Worm (Caenorhabditis elegans) whole organism, early embryonic: ENCODE results near the gene srab-4.

Experiments
- B0310.2 ChIP-seq: sonication (generic microtip); optimal IDR thresholded peaks from 2 replicates; lab custom pipeline; 2016; ENCODE audit warnings: mild to moderate bottlenecking, missing genetic modification characterization, missing compliant biosample characterization
- F13C5.2 ChIP-seq: sonication (generic microtip); optimal IDR thresholded peaks from 2 replicates; lab custom pipeline; 2017; ENCODE audit warnings: mild to moderate bottlenecking, missing genetic modification characterization, inconsistent platforms, missing compliant biosample characterization
- aly-1 ChIP-seq: sonication (generic microtip); optimal IDR thresholded peaks from 2 replicates; lab custom pipeline; 2016; ENCODE audit warnings: missing genetic modification characterization, missing compliant biosample characterization
- ama-1 ChIP-seq: fragments of 150-350 bp; optimal IDR thresholded peaks from 2 replicates; lab custom pipeline; 2014
- ceh-13 ChIP-seq: fragments of 200-800 bp; sonication (Bioruptor generic); optimal IDR thresholded peaks from 2 replicates; lab custom pipeline; 2018; ENCODE audit warnings: mild to moderate bottlenecking, missing genetic modification characterization, missing compliant biosample characterization
- ceh-36 ChIP-seq: sonication (generic microtip); optimal IDR thresholded peaks from 2 replicates; lab custom pipeline; 2016; ENCODE audit warnings: missing genetic modification characterization, inconsistent platforms, missing compliant biosample characterization
- ets-7 ChIP-seq: sonication (generic microtip); optimal IDR thresholded peaks from 2 replicates; lab custom pipeline; 2016; ENCODE audit warnings: missing genotype, missing genetic modification characterization, missing compliant biosample characterization
- flt-1 ChIP-seq: fragments of 200-800 bp; sonication (Bioruptor generic); IDR thresholded peaks from 2 replicates; pipeline ENCODE4 v1.3.6; 2022; ENCODE audit warnings: missing genetic modification characterization, missing compliant biosample characterization
- hmbx-1 ChIP-seq: sonication (generic microtip); optimal IDR thresholded peaks from 2 replicates; lab custom pipeline; 2016; ENCODE audit warnings: mild to moderate bottlenecking, missing genetic modification characterization, missing compliant biosample characterization
- hmg-4 ChIP-seq: fragments of 200-800 bp; sonication (Bioruptor generic); optimal IDR thresholded peaks from 2 replicates; lab custom pipeline; 2018; ENCODE audit warnings: mild to moderate bottlenecking, missing genetic modification characterization, missing compliant biosample characterization
- hnd-1 ChIP-seq: sonication (generic microtip); optimal IDR thresholded peaks from 2 replicates; lab custom pipeline; 2016; ENCODE audit warnings: missing genetic modification characterization, missing compliant biosample characterization
- pes-1 ChIP-seq: fragments of 200-800 bp; sonication (Bioruptor generic); IDR thresholded peaks from 2 replicates; pipeline ENCODE4 v1.3.6; 2022; ENCODE audit warnings: missing genetic modification reagents, missing genetic modification characterization, missing compliant biosample characterization
- scrt-1 ChIP-seq: fragments of 200-800 bp; sonication (Bioruptor generic); IDR thresholded peaks from 2 replicates; pipeline ENCODE4 v1.3.6; 2022; ENCODE audit warnings: missing genetic modification characterization, missing compliant biosample characterization
- sea-1 ChIP-seq: fragments of 200-800 bp; sonication (Bioruptor generic); conservative IDR thresholded peaks from 2 replicates; pipeline ENCODE4 v1.3.6; 2022; ENCODE audit warnings: missing genetic modification characterization, missing compliant biosample characterization
- tbx-11 ChIP-seq: fragments of 200-800 bp; sonication (Bioruptor generic); IDR thresholded peaks from 2 replicates; pipeline ENCODE4 v1.3.6; 2022; ENCODE audit warnings: missing genetic modification characterization, missing compliant biosample characterization
- tbx-37 ChIP-seq: fragments of 200-800 bp; sonication (Bioruptor generic); conservative IDR thresholded peaks from 2 replicates; pipeline ENCODE4 v1.3.6; 2022; ENCODE audit warnings: missing genetic modification reagents, missing genetic modification characterization, missing compliant biosample characterization
- tra-4 ChIP-seq: sonication (generic microtip); optimal IDR thresholded peaks from 2 replicates; lab custom pipeline; 2017; ENCODE audit warnings: missing genetic modification characterization, missing compliant biosample characterization

Gene srab-4

ce11 chrV:6998303-6998884 lies 5.6 kb upstream of the srab-4 start, which contains the start of gene nhr-42:
Gene nhr-42 (plus strand): TSS chrV:6998819.
- TF ChIP-seq tra-4 (tag; lab: Kevin White, UChicago), result no peak
- TF ChIP-seq B0310.2 (tag; lab: Kevin White, UChicago), result no peak
- TF ChIP-seq ets-7 (tag; lab: Kevin White, UChicago), result no peak
- no peak for TF ChIP-seq tbx-11 (GFP tag; lab: Robert Waterston, UW)
- TF ChIP-seq hnd-1 (tag; lab: Kevin White, UChicago), result no peak
- TF ChIP-seq ama-1 (lab: Kevin White, UChicago), result no peak
- no peak for TF ChIP-seq aly-1
- no peak for TF ChIP-seq pes-1 (GFP tag; lab: Robert Waterston, UW)
- TF ChIP-seq hmg-4 (GFP tag; lab: Kevin White, UChicago), result no peak

ce11 chrV:7000734-7001133 lies 3.2 kb upstream of the srab-4 start:
- TF ChIP-seq B0310.2 (tag; lab: Kevin White, UChicago) (no peak), tbx-37 (GFP tag; lab: Robert Waterston, UW) (no peak), hmbx-1 (no peak), F13C5.2 (no peak), sea-1 (GFP tag; lab: Robert Waterston, UW) (no peak), tra-4 (tag; lab: Kevin White, UChicago) (no peak), ceh-13 (GFP tag; lab: Kevin White, UChicago) (no peak), aly-1 (no peak), hmg-4 (GFP tag; lab: Kevin White, UChicago) (no peak), tbx-11 (GFP tag; lab: Robert Waterston, UW) (no peak), ceh-36 (no peak), scrt-1 (no peak), ets-7 (tag; lab: Kevin White, UChicago) (no peak), flt-1 (GFP tag; lab: Robert Waterston, UW) (no peak), ama-1 (lab: Kevin White, UChicago) (no peak)

- no peak for TF ChIP-seq pes-1 (GFP tag; lab: Robert Waterston, UW)
- no peak for TF ChIP-seq hnd-1 (tag; lab: Kevin White, UChicago)
- TF ChIP-seq ets-7 (tag; lab: Kevin White, UChicago), result no peak
- TF ChIP-seq ama-1 (lab: Kevin White, UChicago), result no peak
- TF ChIP-seq ceh-13 (GFP tag; lab: Kevin White, UChicago), result no peak
- no peak for TF ChIP-seq B0310.2 (tag; lab: Kevin White, UChicago)
- TF ChIP-seq sea-1 (GFP tag; lab: Robert Waterston, UW), result no peak
- TF ChIP-seq tbx-37 (GFP tag; lab: Robert Waterston, UW), result no peak
- TF ChIP-seq hmbx-1, result no peak
- no peak for TF ChIP-seq hmg-4 (GFP tag; lab: Kevin White, UChicago)
- no peak for TF ChIP-seq tbx-11 (GFP tag; lab: Robert Waterston, UW)
- TF ChIP-seq tra-4 (tag; lab: Kevin White, UChicago), result no peak
These were observed 2.0 kb downstream of the srab-4 start, which contains the start of gene spig-10 for ce11 chrV:7005964-7006363. Gene spig-10 (plus strand): TSS chrV:7006264.

- TF ChIP-seq F13C5.2 (no peak), sea-1 (GFP tag; lab: Robert Waterston, UW) (no peak), ceh-36 (no peak), ama-1 (lab: Kevin White, UChicago) (no peak), ceh-13 (GFP tag; lab: Kevin White, UChicago) (no peak), hmbx-1 (no peak), hmg-4 (GFP tag; lab: Kevin White, UChicago) (no peak), tra-4 (tag; lab: Kevin White, UChicago) (no peak), tbx-37 (GFP tag; lab: Robert Waterston, UW) (no peak), scrt-1 (no peak)
These were observed 3.4 kb downstream of the srab-4 start, which contains the start of gene drd-10 for ce11 chrV:7007307-7007706. Gene drd-10 (plus strand): TSS chrV:7007607.

DNA sequence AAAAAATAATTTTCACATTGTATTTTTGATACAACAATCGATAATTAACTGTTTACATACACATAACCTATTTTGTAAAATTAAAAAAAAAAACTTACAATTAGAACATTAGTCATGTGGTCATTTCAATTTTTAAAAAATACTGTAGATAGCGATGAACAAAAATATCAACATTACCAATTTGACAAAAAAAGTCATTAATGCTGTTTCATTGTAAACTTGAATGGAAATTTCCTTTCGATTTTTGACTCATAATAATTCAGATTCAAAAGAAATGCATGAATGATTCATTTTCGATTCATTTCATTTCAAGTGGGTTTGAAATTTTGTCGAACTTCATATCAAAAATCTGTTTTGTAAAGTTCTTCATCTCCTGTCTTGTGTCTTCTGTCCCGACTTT lies 5.5 kb downstream of the srab-4 start, which contains the start of gene C33G8.2:
Gene C33G8.2, plus strand, starts transcription at position 301 of the 400 bp plus-strand sequence.
- no peak for TF ChIP-seq tra-4 (tag; lab: Kevin White, UChicago)
- TF ChIP-seq ceh-13 (GFP tag; lab: Kevin White, UChicago), result no peak
- no peak for TF ChIP-seq flt-1 (GFP tag; lab: Robert Waterston, UW)

- no peak for TF ChIP-seq ceh-13 (GFP tag; lab: Kevin White, UChicago)
- no peak for TF ChIP-seq flt-1 (GFP tag; lab: Robert Waterston, UW)
- TF ChIP-seq B0310.2 (tag; lab: Kevin White, UChicago), result no peak
- no peak for TF ChIP-seq hmbx-1
- no peak for TF ChIP-seq pes-1 (GFP tag; lab: Robert Waterston, UW)
- TF ChIP-seq sea-1 (GFP tag; lab: Robert Waterston, UW), result no peak
- TF ChIP-seq ceh-36, result no peak
- TF ChIP-seq tbx-11 (GFP tag; lab: Robert Waterston, UW), result no peak
- TF ChIP-seq ama-1 (lab: Kevin White, UChicago), result no peak
These were observed 8.7 kb downstream of the srab-4 start, which contains the start of gene srw-127 for ce11 chrV:7012617-7013016. Gene srw-127 (plus strand): TSS chrV:7012917.

ce11 chrV:7015872-7016271 lies 11.9 kb downstream of the srab-4 start, which contains the start of gene C33G8.13:
Gene C33G8.13 (minus strand): TSS chrV:7015972.
- TF ChIP-seq tbx-37 (GFP tag; lab: Robert Waterston, UW) (no peak), aly-1 (no peak), sea-1 (GFP tag; lab: Robert Waterston, UW) (no peak), hmbx-1 (no peak), ceh-13 (GFP tag; lab: Kevin White, UChicago) (no peak), hnd-1 (tag; lab: Kevin White, UChicago) (no peak), tbx-11 (GFP tag; lab: Robert Waterston, UW) (no peak), ets-7 (tag; lab: Kevin White, UChicago) (no peak), flt-1 (GFP tag; lab: Robert Waterston, UW) (no peak)
